Fruit fly (Drosophila melanogaster) whole organism, embryonic: ENCODE measurements around the gene ALiX.

Experiments
- Aef1 ChIP-seq: fragments of 200-800 bp; sonication (Bioruptor generic); IDR thresholded peaks from 3 replicates; pipeline ENCODE4 v1.3.6; 2022; ENCODE audit warnings: missing biosample characterization, missing genetic modification characterization
- Atf-2 ChIP-seq: fragments of 200-800 bp; sonication (Bioruptor generic); optimal IDR thresholded peaks from 2 replicates; lab custom pipeline; 2016; ENCODE audit warnings: missing biosample characterization, missing genetic modification characterization
- BEAF-32 ChIP-seq: fragments of 200-800 bp; sonication (Bioruptor generic); optimal IDR thresholded peaks from 3 replicates; lab custom pipeline; 2017; ENCODE audit warnings: missing biosample characterization, missing genetic modification characterization, mild to moderate bottlenecking, moderate library complexity, missing genetic modification reagents
- Bgb ChIP-seq: fragments of 200-800 bp; sonication (Bioruptor generic); IDR thresholded peaks from 2 replicates; pipeline ENCODE4 v1.3.6; 2022; ENCODE audit warnings: missing biosample characterization, missing genetic modification characterization; ENCODE audit not compliant: partially characterized antibody
- CG11247 ChIP-seq: fragments of 200-800 bp; sonication (Bioruptor generic); IDR thresholded peaks from 2 replicates; pipeline ENCODE4 v1.3.6; 2022; ENCODE audit warnings: missing biosample characterization, missing genetic modification characterization
- CG12744 ChIP-seq: fragments of 200-800 bp; sonication (Bioruptor generic); optimal IDR thresholded peaks from 2 replicates; lab custom pipeline; 2016; ENCODE audit warnings: missing biosample characterization, missing genetic modification characterization
- CG12942 ChIP-seq: fragments of 200-800 bp; sonication (Bioruptor generic); optimal IDR thresholded peaks from 3 replicates; lab custom pipeline; 2016; ENCODE audit warnings: missing biosample characterization, missing genetic modification characterization
- CG14050 ChIP-seq: fragments of 200-800 bp; sonication (Bioruptor generic); IDR thresholded peaks from 3 replicates; pipeline ENCODE4 v1.3.6; 2022; ENCODE audit warnings: missing biosample characterization, missing genetic modification characterization
- CG16813 ChIP-seq: fragments of 200-800 bp; sonication (Bioruptor generic); IDR thresholded peaks from 3 replicates; pipeline ENCODE4 v1.3.6; 2022; ENCODE audit warnings: missing biosample characterization, missing genetic modification characterization; ENCODE audit not compliant: partially characterized antibody
- CG17568 ChIP-seq: fragments of 200-800 bp; sonication (Bioruptor generic); optimal IDR thresholded peaks from 2 replicates; lab custom pipeline; 2018; ENCODE audit warnings: missing biosample characterization, mild to moderate bottlenecking, missing genetic modification characterization, moderate library complexity
- CG17802 ChIP-seq: fragments of 200-800 bp; sonication (Bioruptor generic); optimal IDR thresholded peaks from 2 replicates; lab custom pipeline; 2018; ENCODE audit warnings: missing biosample characterization, mild to moderate bottlenecking, missing genetic modification characterization, moderate library complexity
- CG18262 ChIP-seq: fragments of 200-800 bp; optimal IDR thresholded peaks from 3 replicates; lab custom pipeline; 2019; ENCODE audit warnings: missing biosample characterization, mild to moderate bottlenecking, missing genetic modification characterization, moderate library complexity
- CG2120 ChIP-seq: fragments of 200-800 bp; sonication (Bioruptor generic); optimal IDR thresholded peaks from 3 replicates; lab custom pipeline; 2016; ENCODE audit warnings: missing biosample characterization, missing genetic modification characterization
- CG2202 ChIP-seq: fragments of 200-800 bp; sonication (Bioruptor generic); optimal IDR thresholded peaks from 2 replicates; lab custom pipeline; 2018; ENCODE audit warnings: missing biosample characterization, mild to moderate bottlenecking, missing genetic modification characterization
- CG2678 ChIP-seq: fragments of 200-800 bp; sonication (Bioruptor generic); optimal IDR thresholded peaks from 3 replicates; lab custom pipeline; 2019; ENCODE audit warnings: missing biosample characterization, mild to moderate bottlenecking, missing genetic modification characterization, moderate library complexity
- CG6689 ChIP-seq: fragments of 200-800 bp; sonication (Bioruptor generic); IDR thresholded peaks from 2 replicates; pipeline ENCODE4 v1.3.6; 2022; ENCODE audit warnings: missing biosample characterization, missing genetic modification characterization
- CG7987 ChIP-seq: fragments of 200-800 bp; sonication (Bioruptor generic); optimal IDR thresholded peaks from 2 replicates; lab custom pipeline; 2018; ENCODE audit warnings: missing biosample characterization, mild to moderate bottlenecking, missing genetic modification characterization, moderate library complexity
- CG9932 ChIP-seq: fragments of 200-800 bp; sonication (Bioruptor generic); IDR thresholded peaks from 2 replicates; pipeline ENCODE4 v1.3.6; 2022; ENCODE audit warnings: missing biosample characterization, missing genetic modification characterization
- Dbx ChIP-seq: fragments of 200-800 bp; sonication (Bioruptor generic); IDR thresholded peaks from 3 replicates; pipeline ENCODE4 v1.3.6; 2022; ENCODE audit warnings: missing biosample characterization, missing genetic modification characterization
- Gsc ChIP-seq: fragments of 200-800 bp; sonication (Bioruptor generic); IDR thresholded peaks from 2 replicates; pipeline ENCODE4 v1.3.6; 2022; ENCODE audit warnings: missing biosample characterization, missing genetic modification characterization
- Meics ChIP-seq: fragments of 200-800 bp; sonication (Bioruptor generic); optimal IDR thresholded peaks from 2 replicates; lab custom pipeline; 2017; ENCODE audit warnings: missing biosample characterization, mild to moderate bottlenecking, missing genetic modification characterization
- Nf-YB ChIP-seq: fragments of 200-800 bp; sonication (Bioruptor generic); optimal IDR thresholded peaks from 3 replicates; lab custom pipeline; 2019; ENCODE audit warnings: missing biosample characterization, mild to moderate bottlenecking, missing genetic modification characterization, moderate library complexity
- NfI ChIP-seq: fragments of 200-800 bp; sonication (Bioruptor generic); optimal IDR thresholded peaks from 3 replicates; lab custom pipeline; 2018; ENCODE audit warnings: missing biosample characterization, mild to moderate bottlenecking, missing genetic modification characterization, moderate library complexity
- Sox102F ChIP-seq: fragments of 200-800 bp; sonication (Bioruptor generic); optimal IDR thresholded peaks from 2 replicates; lab custom pipeline; 2018; ENCODE audit warnings: missing biosample characterization, mild to moderate bottlenecking, missing genetic modification characterization, moderate library complexity
- Usf ChIP-seq: fragments of 200-800 bp; sonication (Bioruptor generic); optimal IDR thresholded peaks from 2 replicates; lab custom pipeline; 2017; ENCODE audit warnings: missing genotype, missing biosample characterization, missing genetic modification characterization
- Xbp1 ChIP-seq: fragments of 200-800 bp; sonication (Bioruptor generic); optimal IDR thresholded peaks from 3 replicates; lab custom pipeline; 2016; ENCODE audit warnings: missing biosample characterization, mild to moderate bottlenecking, missing genetic modification characterization
- cad ChIP-seq: fragments of >200 bp; optimal IDR thresholded peaks from 2 replicates; lab custom pipeline; 2017; ENCODE audit warnings: missing biosample characterization, missing genetic modification characterization
- cg ChIP-seq: fragments of 200-800 bp; sonication (Bioruptor generic); optimal IDR thresholded peaks from 3 replicates; lab custom pipeline; 2019; ENCODE audit warnings: missing biosample characterization, mild to moderate bottlenecking, missing genetic modification characterization, moderate library complexity
- corto ChIP-seq: fragments of 200-800 bp; sonication (Bioruptor generic); optimal IDR thresholded peaks from 2 replicates; lab custom pipeline; 2016; ENCODE audit warnings: missing biosample characterization, mild to moderate bottlenecking, missing genetic modification characterization, moderate library complexity
- ewg ChIP-seq: fragments of 200-800 bp; sonication (Bioruptor generic); optimal IDR thresholded peaks from 3 replicates; lab custom pipeline; 2017; ENCODE audit warnings: mild to moderate bottlenecking, missing biosample characterization, missing genetic modification reagents, missing genetic modification characterization
- eyg ChIP-seq: fragments of 200-800 bp; sonication (Bioruptor generic); optimal IDR thresholded peaks from 3 replicates; lab custom pipeline; 2016; ENCODE audit warnings: missing biosample characterization, missing genetic modification characterization
- fd3F ChIP-seq: fragments of 200-800 bp; sonication (Bioruptor generic); optimal IDR thresholded peaks from 2 replicates; lab custom pipeline; 2018; ENCODE audit warnings: missing biosample characterization, mild to moderate bottlenecking, missing genetic modification characterization, moderate library complexity
- gsb ChIP-seq: fragments of 200-800 bp; sonication (Bioruptor generic); IDR thresholded peaks from 2 replicates; pipeline ENCODE4 v1.3.6; 2022; ENCODE audit warnings: missing biosample characterization, missing genetic modification characterization
- ham ChIP-seq: fragments of 200-800 bp; sonication (Bioruptor generic); IDR thresholded peaks from 2 replicates; pipeline ENCODE4 v1.3.6; 2022; ENCODE audit warnings: missing biosample characterization, missing genetic modification characterization
- hbn ChIP-seq: fragments of 200-800 bp; sonication (Bioruptor generic); IDR thresholded peaks from 2 replicates; pipeline ENCODE4 v1.3.6; 2022; ENCODE audit warnings: missing biosample characterization, missing genetic modification characterization; ENCODE audit not compliant: partially characterized antibody
- jing ChIP-seq: fragments of 200-800 bp; sonication (Bioruptor generic); optimal IDR thresholded peaks from 2 replicates; lab custom pipeline; 2018; ENCODE audit warnings: missing biosample characterization, mild to moderate bottlenecking, missing genetic modification characterization
- lov ChIP-seq, 2 experiments: fragments of 200-800 bp in 1 of 2; fragments of >200 bp in 1 of 2; sonication (Bioruptor generic) in 1 of 2; IDR thresholded peaks in 1 of 2; optimal IDR thresholded peaks in 1 of 2; 2 replicates in 1 of 2; 3 replicates in 1 of 2; pipeline versions ENCODE4 v1.3.6 to Lab custom; 2017 to 2022; ENCODE audit warnings: missing biosample characterization in 1 of 2, missing genetic modification characterization in 1 of 2
- mirr ChIP-seq: fragments of 200-800 bp; sonication (Bioruptor generic); optimal IDR thresholded peaks from 3 replicates; lab custom pipeline; 2018; ENCODE audit warnings: missing biosample characterization, mild to moderate bottlenecking, missing genetic modification characterization
- onecut ChIP-seq: fragments of 200-800 bp; sonication (Bioruptor generic); IDR thresholded peaks from 2 replicates; pipeline ENCODE4 v1.3.6; 2022; ENCODE audit warnings: missing biosample characterization, missing genetic modification characterization
- org-1 ChIP-seq: fragments of 200-800 bp; sonication (Bioruptor generic); optimal IDR thresholded peaks from 2 replicates; lab custom pipeline; 2017; ENCODE audit warnings: missing biosample characterization, missing genetic modification characterization
- p53 ChIP-seq: fragments of 200-800 bp; sonication (Bioruptor generic); optimal IDR thresholded peaks from 2 replicates; lab custom pipeline; 2016; ENCODE audit warnings: missing biosample characterization, missing genetic modification characterization
- pita ChIP-seq: fragments of 200-800 bp; sonication (Bioruptor generic); optimal IDR thresholded peaks from 2 replicates; lab custom pipeline; 2017; ENCODE audit warnings: missing biosample characterization, mild to moderate bottlenecking, missing genetic modification characterization
- slou ChIP-seq: fragments of 200-800 bp; sonication (Bioruptor generic); optimal IDR thresholded peaks from 3 replicates; lab custom pipeline; 2016; ENCODE audit warnings: missing biosample characterization, missing genetic modification characterization
- tna ChIP-seq: fragments of 200-800 bp; sonication (Bioruptor generic); IDR thresholded peaks from 2 replicates; pipeline ENCODE4 v1.3.6; 2022; ENCODE audit warnings: missing biosample characterization, missing genetic modification characterization; ENCODE audit not compliant: partially characterized antibody
- toy ChIP-seq: fragments of 200-800 bp; sonication (Bioruptor generic); IDR thresholded peaks from 2 replicates; pipeline ENCODE4 v1.3.6; 2022; ENCODE audit warnings: missing biosample characterization, missing genetic modification characterization
- trem ChIP-seq: fragments of 200-800 bp; optimal IDR thresholded peaks from 3 replicates; lab custom pipeline; 2019; ENCODE audit warnings: missing biosample characterization, mild to moderate bottlenecking, missing genetic modification characterization, moderate library complexity
- vvl ChIP-seq: fragments of 200-800 bp; sonication (Bioruptor generic); IDR thresholded peaks from 2 replicates; pipeline ENCODE4 v1.3.6; 2022; ENCODE audit warnings: missing biosample characterization, missing genetic modification characterization
- wek ChIP-seq: fragments of 200-800 bp; sonication (Bioruptor generic); optimal IDR thresholded peaks from 3 replicates; lab custom pipeline; 2018; ENCODE audit warnings: missing biosample characterization, mild to moderate bottlenecking, missing genetic modification characterization, moderate library complexity

ALiX gene

dm6 chr3R:27706581-27707181, 6.8 kb upstream of the ALiX start, which contains the start of the genes CROT and CG12877 (continued):
- TF ChIP-seq Gsc (GFP tag; lab: Robert Waterston, UW) (no peak), CG7987 (no peak), eyg (GFP tag; lab: Kevin White, UChicago) (no peak), Nf-YB (peak; percentile 53), CG14050 (GFP tag; lab: Robert Waterston, UW) (peak; percentile 42; the same call in 1 of the 3 replicates), CG2202 (tag; lab: Kevin White, UChicago) (peak; percentile 59), toy (GFP tag; lab: Robert Waterston, UW) (no peak), NfI (GFP tag; lab: Kevin White, UChicago) (peak; percentile 79), pita (GFP tag; lab: Kevin White, UChicago) (no peak), Bgb (GFP tag; lab: Robert Waterston, UW) (no peak), CG12744 (GFP tag; lab: Kevin White, UChicago) (no peak), mirr (peak; percentile 11), CG2120 (GFP tag; lab: Kevin White, UChicago) (peak; percentile 74), wek (peak; percentile 2), cg (GFP tag; lab: Kevin White, UChicago) (no peak), lov (optimal IDR thresholded peaks at IDR 0.05; lab: Kevin White, UChicago) (no peak), lov (GFP tag; IDR thresholded peaks at IDR 0.05; lab: Robert Waterston, UW) (0 out of 3 replicates have a peak, but pooled peaks have one; percentile 10), Aef1 (GFP tag; lab: Robert Waterston, UW) (peak; percentile 72), CG18262 (tag; lab: Kevin White, UChicago) (peak; percentile 99), CG17802 (tag; lab: Kevin White, UChicago) (peak; percentile 31), CG6689 (GFP tag; lab: Robert Waterston, UW) (peak; percentile 84), Xbp1 (GFP tag; lab: Kevin White, UChicago) (peak; percentile 86), CG11247 (GFP tag; lab: Robert Waterston, UW) (peak; percentile 57; the same call in 1 of the 2 replicates), hbn (no peak), slou (peak; percentile 69), ewg (GFP tag; lab: Kevin White, UChicago) (peak; percentile 69), corto (GFP tag; lab: Kevin White, UChicago) (peak; percentile 4), Meics (GFP tag; lab: Kevin White, UChicago) (peak; percentile 73), Atf-2 (GFP tag; lab: Kevin White, UChicago) (peak; percentile 7), Sox102F (peak; percentile 81), jing (GFP tag; lab: Kevin White, UChicago) (peak; percentile 56), BEAF-32 (GFP tag; lab: Kevin White, UChicago) (peak; percentile 62), gsb (GFP tag; lab: Robert Waterston, UW) (no peak), Dbx (peak; percentile 81), CG17568 (GFP tag; lab: Kevin White, UChicago) (no peak), CG9932 (GFP tag; lab: Robert Waterston, UW) (peak; percentile 84), cad (GFP tag; lab: Kevin White, UChicago) (no peak), CG2678 (tag; lab: Kevin White, UChicago) (peak; percentile 72), fd3F (GFP tag; lab: Kevin White, UChicago) (peak; percentile 73), p53 (GFP tag; lab: Kevin White, UChicago) (no peak), trem (tag; lab: Kevin White, UChicago) (peak; percentile 79), tna (GFP tag; lab: Robert Waterston, UW) (no peak), vvl (GFP tag; lab: Robert Waterston, UW) (peak; percentile 83), onecut (GFP tag; lab: Robert Waterston, UW) (peak; percentile 42), CG12942 (GFP tag; lab: Kevin White, UChicago) (peak; percentile 80), org-1 (GFP tag; lab: Kevin White, UChicago) (peak; percentile 56), Usf (peak; percentile 74), ham (no peak), CG16813 (GFP tag; lab: Robert Waterston, UW) (peak; percentile 31; the same call in 1 of the 3 replicates)
